Worm (Caenorhabditis elegans) whole organism, late embryonic: ENCODE data around the gene ugt-49.

Source experiments
- ceh-9 ChIP-seq: sonication (generic microtip); optimal IDR thresholded peaks from 2 replicates; lab custom pipeline; 2016; ENCODE audit warnings: mild to moderate bottlenecking, missing genetic modification characterization, inconsistent platforms, missing compliant biosample characterization
- fkh-10 ChIP-seq: fragments of 150-350 bp; optimal IDR thresholded peaks from 2 replicates; lab custom pipeline; 2014; ENCODE audit warnings: missing biosample characterization, missing genetic modification reagents, missing genetic modification characterization
- hlh-6 ChIP-seq: sonication (generic microtip); optimal IDR thresholded peaks from 2 replicates; lab custom pipeline; 2016; ENCODE audit warnings: missing genotype, missing genetic modification characterization, missing compliant biosample characterization
- lin-11 ChIP-seq: fragments of 200-800 bp; sonication (Bioruptor generic); optimal IDR thresholded peaks from 2 replicates; lab custom pipeline; 2018; ENCODE audit warnings: mild to moderate bottlenecking, missing genetic modification characterization, missing compliant biosample characterization
- nhr-11 ChIP-seq: fragments of 150-350 bp; optimal IDR thresholded peaks from 2 replicates; lab custom pipeline; 2014; ENCODE audit warnings: missing biosample characterization, missing genetic modification characterization
- pat-9 ChIP-seq: fragments of 200-800 bp; sonication (Bioruptor generic); optimal IDR thresholded peaks from 2 replicates; lab custom pipeline; 2018; ENCODE audit warnings: mild to moderate bottlenecking, missing genetic modification characterization, moderate library complexity, missing compliant biosample characterization
- pha-4 ChIP-seq: fragments of 150-350 bp; optimal IDR thresholded peaks from 2 replicates; lab custom pipeline; 2018; ENCODE audit warnings: missing biosample characterization, missing genetic modification reagents, missing genetic modification characterization
- sox-4 ChIP-seq: sonication (generic microtip); optimal IDR thresholded peaks from 2 replicates; lab custom pipeline; 2017; ENCODE audit warnings: mild to moderate bottlenecking, missing genetic modification characterization, inconsistent platforms, missing compliant biosample characterization

ce11 chrV:10423511-10423910 is 51.4 kb downstream of the ugt-49 start:
- no peak for TF ChIP-seq lin-11 (tag; lab: Kevin White, UChicago)
- TF ChIP-seq ceh-9 (tag; lab: Kevin White, UChicago), result no peak
- TF ChIP-seq sox-4, result no peak
- TF ChIP-seq pat-9 (tag; lab: Kevin White, UChicago), result no peak
- no peak for TF ChIP-seq fkh-10 (GFP tag; lab: Kevin White, UChicago)
- no peak for TF ChIP-seq nhr-11 (tag; lab: Kevin White, UChicago)
- TF ChIP-seq pha-4 (tag; lab: Kevin White, UChicago), result no peak
- TF ChIP-seq hlh-6 (tag; lab: Kevin White, UChicago), result no peak
